Fruit fly (Drosophila melanogaster): ENCODE results near the gene Ctl2.

Gene Ctl2

DNA sequence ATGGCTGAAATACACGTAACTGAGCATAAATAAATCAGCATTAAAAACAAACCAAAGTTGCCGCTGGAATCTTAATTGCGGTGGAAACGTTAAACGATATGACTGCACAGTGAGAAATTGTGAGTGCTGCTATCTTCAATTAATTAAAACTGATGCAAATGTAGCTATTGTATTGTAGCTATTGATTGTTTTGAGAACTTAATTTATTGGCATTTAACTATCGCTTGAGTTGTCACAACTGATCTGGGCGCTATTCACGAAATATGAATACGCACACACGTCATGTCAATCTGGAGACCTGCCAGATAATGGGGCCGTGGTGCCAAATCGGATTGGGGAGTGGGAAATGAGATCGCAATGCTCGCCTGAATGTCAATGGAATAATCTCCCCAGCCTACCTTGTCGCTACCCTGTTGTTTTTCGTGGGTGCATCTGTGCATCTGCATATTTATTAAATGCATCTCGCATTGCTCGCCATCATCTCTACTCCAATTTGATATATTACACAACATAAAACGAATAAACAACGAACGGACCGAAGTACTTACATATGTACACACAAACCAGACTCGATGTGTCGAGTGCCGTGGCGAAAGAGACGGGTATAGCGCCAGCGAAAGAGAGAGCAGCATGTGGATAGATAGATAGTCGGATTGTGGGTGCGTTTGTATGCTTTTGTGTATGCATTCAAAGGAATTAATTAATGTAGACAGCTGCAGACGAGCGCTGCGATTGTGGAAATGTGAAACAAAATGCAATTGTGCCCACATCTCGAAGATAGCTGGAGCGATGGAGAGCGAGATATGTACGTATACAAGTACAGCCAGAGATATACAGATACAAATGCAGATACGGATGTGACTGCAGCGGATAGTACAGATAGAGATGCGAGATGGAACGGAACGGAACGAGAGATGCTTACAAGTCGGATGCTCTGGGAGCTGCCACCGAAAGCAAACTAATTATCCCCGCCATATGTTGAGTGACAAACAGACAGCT lies 39.4 kb upstream of the Ctl2 start (continued):
- peak; percentile 33 for TF ChIP-seq CG8632 (GFP tag; optimal IDR thresholded peaks at IDR 0.05)
- peak; percentile 8 for TF ChIP-seq Sox102F (GFP tag; optimal IDR thresholded peaks at IDR 0.05)
- TF ChIP-seq dac (GFP tag; optimal IDR thresholded peaks at IDR 0.05), result no peak
- peak; percentile 33 for TF ChIP-seq CG3032 (tag; optimal IDR thresholded peaks at IDR 0.05)
- TF ChIP-seq CG16779 (tag; optimal IDR thresholded peaks at IDR 0.05), result no peak
- no peak for TF ChIP-seq CG6854 (GFP tag; optimal IDR thresholded peaks at IDR 0.05)
- no peak for TF ChIP-seq CG11762 (GFP tag; optimal IDR thresholded peaks at IDR 0.05; ENCODE audit: insufficient read depth)
- TF ChIP-seq Eip78C (GFP tag), result peak; percentile 70
- no peak for TF ChIP-seq CG11294 (GFP tag; IDR thresholded peaks at IDR 0.05)
- TF ChIP-seq Eip75B (GFP tag; optimal IDR thresholded peaks at IDR 0.05), result peak; percentile 3
- peak; percentile 31 for TF ChIP-seq spab (GFP tag; optimal IDR thresholded peaks at IDR 0.05)
- TF ChIP-seq CG6276 (GFP tag; optimal IDR thresholded peaks at IDR 0.05), result no peak
- peak; percentile 30 for TF ChIP-seq CG32006 (GFP tag; optimal IDR thresholded peaks at IDR 0.05)
- no peak for TF ChIP-seq Eip93F (GFP tag; optimal IDR thresholded peaks at IDR 0.05)
- TF ChIP-seq dsx (GFP tag; optimal IDR thresholded peaks at IDR 0.05; ENCODE audit: poor library complexity, severe bottlenecking), result no peak
- TF ChIP-seq Lpt (GFP tag; optimal IDR thresholded peaks at IDR 0.05), result peak; percentile 9
- TF ChIP-seq CG6808 (GFP tag; optimal IDR thresholded peaks at IDR 0.05), result peak; percentile 33
- no peak for TF ChIP-seq CG6792 (GFP tag; optimal IDR thresholded peaks at IDR 0.05)
- TF ChIP-seq Gug (GFP tag; IDR thresholded peaks at IDR 0.05), result no peak
- peak; percentile 37 for TF ChIP-seq Sox14 (GFP tag; optimal IDR thresholded peaks at IDR 0.05)
- TF ChIP-seq CG3919 (GFP tag; optimal IDR thresholded peaks at IDR 0.05), result peak; percentile 42

DNA sequence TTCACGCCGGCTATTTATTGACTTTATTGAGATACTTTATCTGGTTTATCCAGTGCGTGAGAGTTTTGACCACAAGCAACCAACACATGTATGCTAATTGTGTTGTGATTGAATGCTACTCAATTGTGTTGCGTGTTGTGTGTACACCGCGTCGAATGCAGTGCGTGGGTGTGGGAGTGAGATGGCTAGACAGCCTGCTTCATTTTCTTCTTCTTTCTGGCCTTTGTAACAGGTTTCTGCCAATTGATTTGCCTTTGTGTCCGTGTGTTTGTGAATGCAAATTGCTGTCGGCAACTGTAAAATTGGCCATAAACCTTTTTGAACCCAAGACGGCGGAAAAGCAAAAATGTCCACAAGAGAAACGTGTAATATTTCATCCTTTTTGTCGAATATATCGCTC lies 36.3 kb upstream of the Ctl2 start:
- peak; percentile 49 for TF ChIP-seq fkh (GFP tag; optimal IDR thresholded peaks at IDR 0.05)
- TF ChIP-seq ss (GFP tag; optimal IDR thresholded peaks at IDR 0.05), result peak in 1 of 2 experiments; percentile 63
- no peak for TF ChIP-seq Smox (GFP tag; optimal IDR thresholded peaks at IDR 0.05)

DNA sequence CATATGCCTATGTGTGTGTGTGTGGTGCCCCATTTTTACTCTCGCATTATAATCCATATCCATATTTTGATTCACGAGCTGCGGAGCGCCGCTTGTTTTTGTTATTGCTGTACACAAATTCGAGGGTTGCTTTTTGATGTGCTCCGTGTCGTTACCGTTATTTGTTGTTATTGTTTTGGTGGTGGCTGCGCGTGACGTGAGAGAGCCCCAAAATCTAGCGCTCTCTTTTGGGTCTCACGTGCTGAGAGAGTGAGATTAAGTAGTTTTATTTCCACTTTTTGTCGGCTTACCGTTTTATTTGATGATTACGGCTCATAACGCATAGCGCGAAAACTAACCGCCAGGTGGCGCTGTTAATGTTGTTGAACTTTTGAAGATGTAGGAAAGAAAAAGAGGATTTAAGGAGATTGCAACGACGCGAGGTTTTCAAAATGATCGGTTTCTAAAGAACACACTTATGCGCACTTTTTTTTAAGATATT lies 35.8 kb upstream of the Ctl2 start:
- peak; percentile 35 for TF ChIP-seq Eip78C (GFP tag)
- no peak for TF ChIP-seq dsx (GFP tag; optimal IDR thresholded peaks at IDR 0.05; ENCODE audit: poor library complexity, severe bottlenecking)
- TF ChIP-seq CG8319 (GFP tag; optimal IDR thresholded peaks at IDR 0.05), result no peak
- no peak for TF ChIP-seq CG11902 (GFP tag; optimal IDR thresholded peaks at IDR 0.05)
- no peak for TF ChIP-seq eg (GFP tag; IDR thresholded peaks at IDR 0.05)

DNA sequence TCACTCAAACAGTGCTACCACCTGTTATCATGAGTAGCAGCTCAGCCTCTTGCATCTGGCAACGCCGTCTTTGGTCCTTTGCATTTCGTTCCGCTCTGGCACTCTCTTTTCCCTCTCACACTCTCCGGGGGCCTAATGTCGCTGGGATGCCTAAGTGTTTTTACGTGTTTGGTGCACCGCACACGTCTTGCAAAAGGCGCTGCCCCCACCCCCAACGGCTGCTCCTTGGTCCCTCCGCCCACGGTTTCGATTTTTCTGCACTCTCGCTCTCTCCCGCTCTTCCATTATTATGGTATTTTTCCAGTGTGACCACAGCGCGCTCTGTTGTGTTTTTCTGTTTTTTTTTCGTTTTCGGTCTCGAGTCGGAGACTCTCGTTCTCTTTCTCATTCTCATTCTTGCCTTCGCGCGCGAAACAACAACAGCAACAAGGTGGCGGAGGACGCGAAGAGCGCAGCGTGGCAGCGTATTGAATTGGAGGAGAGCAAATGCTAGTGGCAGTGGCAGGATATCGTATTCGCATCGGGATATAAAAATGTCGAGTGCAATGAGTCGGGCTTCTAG lies 35.2 kb upstream of the Ctl2 start:
- TF ChIP-seq Ets96B (tag; optimal IDR thresholded peaks at IDR 0.05) (no peak), CG6792 (GFP tag; optimal IDR thresholded peaks at IDR 0.05) (no peak), net (GFP tag; optimal IDR thresholded peaks at IDR 0.05) (no peak), spab (GFP tag; optimal IDR thresholded peaks at IDR 0.05) (no peak), salr (GFP tag; optimal IDR thresholded peaks at IDR 0.05) (no peak), Blimp-1 (GFP tag; optimal IDR thresholded peaks at IDR 0.05) (no peak), CG31627 (GFP tag; optimal IDR thresholded peaks at IDR 0.05) (no peak), esn (GFP tag; optimal IDR thresholded peaks at IDR 0.05) (no peak), CG7368 (GFP tag; optimal IDR thresholded peaks at IDR 0.05) (no peak), CG9139 (GFP tag; optimal IDR thresholded peaks at IDR 0.05) (peak; percentile 19), Gug (GFP tag; IDR thresholded peaks at IDR 0.05) (no peak), acj6 (GFP tag; optimal IDR thresholded peaks at IDR 0.05) (no peak), Smox (GFP tag; optimal IDR thresholded peaks at IDR 0.05) (no peak), Hr39 (GFP tag; optimal IDR thresholded peaks at IDR 0.05) (no peak), CG34406 (GFP tag; optimal IDR thresholded peaks at IDR 0.05) (no peak), CG11902 (GFP tag; optimal IDR thresholded peaks at IDR 0.05) (no peak), CG6854 (GFP tag; optimal IDR thresholded peaks at IDR 0.05) (peak; percentile 22), Hr38 (GFP tag; optimal IDR thresholded peaks at IDR 0.05) (no peak), topi (GFP tag; optimal IDR thresholded peaks at IDR 0.05) (no peak), CG8119 (GFP tag; IDR thresholded peaks at IDR 0.05) (no peak), CG6163 (GFP tag; IDR thresholded peaks at IDR 0.05) (peak; percentile 77), CG6276 (GFP tag; optimal IDR thresholded peaks at IDR 0.05) (no peak), CG16779 (tag; optimal IDR thresholded peaks at IDR 0.05) (peak; percentile 10), CG4318 (GFP tag; optimal IDR thresholded peaks at IDR 0.05) (no peak)

Data from whole organism, prepupa.